Worm (Caenorhabditis elegans) whole organism, L1 larva: ENCODE results near the gene C34B4.2.
A peak's percentile ranks its signal among the peaks of the same experiment; 100 is the strongest.

Experiments used
- C04F5.9 ChIP-seq: sonication (generic microtip); optimal IDR thresholded peaks from 2 replicates; lab custom pipeline; 2016; ENCODE audit warnings: missing genetic modification characterization, missing compliant biosample characterization
- C34B4.2 ChIP-seq: sonication (generic microtip); optimal IDR thresholded peaks from 2 replicates; lab custom pipeline; 2017; ENCODE audit warnings: mild to moderate bottlenecking, missing genetic modification characterization, missing compliant biosample characterization
- Y116A8C.19 ChIP-seq: sonication (generic microtip); optimal IDR thresholded peaks from 2 replicates; lab custom pipeline; 2016; ENCODE audit warnings: missing compliant biosample characterization, missing genetic modification characterization, borderline replicate concordance
- alr-1 ChIP-seq: fragments of 200-800 bp; sonication (Bioruptor generic); optimal IDR thresholded peaks from 2 replicates; lab custom pipeline; 2018; ENCODE audit warnings: borderline replicate concordance, mild to moderate bottlenecking, missing genetic modification characterization, missing compliant biosample characterization
- ama-1 ChIP-seq: fragments of 150-350 bp; optimal IDR thresholded peaks from 2 replicates; lab custom pipeline; 2014
- blmp-1 ChIP-seq: fragments of 150-350 bp; optimal IDR thresholded peaks from 2 replicates; lab custom pipeline; 2014; ENCODE audit warnings: missing biosample characterization, missing genetic modification characterization
- ceh-82 ChIP-seq, 3 experiments: fragments of 150-350 bp in 1 of 3; sonication (generic microtip) in 2 of 3; optimal IDR thresholded peaks; 2 replicates each; lab custom pipeline; 2014 to 2017; ENCODE audit warnings: missing biosample characterization in 3 of 3, missing genetic modification characterization in 3 of 3
- ceh-88 ChIP-seq: fragments of 200-800 bp; sonication (Bioruptor generic); IDR thresholded peaks from 2 replicates; pipeline ENCODE4 v1.3.6; 2022; ENCODE audit warnings: missing genetic modification characterization, missing compliant biosample characterization
- ceh-90 ChIP-seq: sonication (generic microtip); optimal IDR thresholded peaks from 2 replicates; lab custom pipeline; 2016; ENCODE audit warnings: missing genetic modification characterization, missing compliant biosample characterization
- ces-1 ChIP-seq: fragments of 150-350 bp; optimal IDR thresholded peaks from 2 replicates; lab custom pipeline; 2014; ENCODE audit warnings: missing biosample characterization, missing genetic modification reagents, missing genetic modification characterization
- dpl-1 ChIP-seq, 3 experiments: fragments of 150-350 bp in 2 of 3; sonication (generic microtip) in 1 of 3; optimal IDR thresholded peaks; 2 replicates each; lab custom pipeline; 2014 to 2017; ENCODE audit warnings: missing biosample characterization in 3 of 3, missing genetic modification characterization in 3 of 3, missing genetic modification reagents in 3 of 3
- dsc-1 ChIP-seq: sonication (generic microtip); optimal IDR thresholded peaks from 2 replicates; lab custom pipeline; 2016; ENCODE audit warnings: mild to moderate bottlenecking, missing genetic modification characterization, missing compliant biosample characterization
- egl-13 ChIP-seq: sonication (generic microtip); optimal IDR thresholded peaks from 2 replicates; lab custom pipeline; 2016; ENCODE audit warnings: missing genotype, missing genetic modification reagents, missing genetic modification characterization, missing compliant biosample characterization
- elt-2 ChIP-seq: sonication (generic microtip); optimal IDR thresholded peaks from 2 replicates; lab custom pipeline; 2016; ENCODE audit warnings: missing genetic modification characterization, mild to moderate bottlenecking, inconsistent platforms, missing compliant biosample characterization, missing genetic modification reagents
- elt-3 ChIP-seq, 6 experiments: fragments of 150-350 bp in 1 of 6; sonication (generic microtip); optimal IDR thresholded peaks; 2 replicates each; lab custom pipeline; 2017 to 2018; ENCODE audit warnings: missing biosample characterization in 6 of 6, missing genetic modification characterization in 6 of 6, inconsistent platforms in 1 of 6
- fkh-10 ChIP-seq: sonication (generic microtip); optimal IDR thresholded peaks from 2 replicates; lab custom pipeline; 2017; ENCODE audit warnings: missing biosample characterization, missing genetic modification reagents, missing genetic modification characterization
- fkh-8 ChIP-seq: sonication (generic microtip); optimal IDR thresholded peaks from 2 replicates; lab custom pipeline; 2016; ENCODE audit warnings: mild to moderate bottlenecking, missing genetic modification characterization, missing compliant biosample characterization
- fos-1 ChIP-seq: fragments of 150-350 bp; optimal IDR thresholded peaks from 2 replicates; lab custom pipeline; 2014; ENCODE audit warnings: missing biosample characterization, missing genetic modification characterization
- grh-1 ChIP-seq: fragments of 200-800 bp; sonication (Bioruptor generic); IDR thresholded peaks from 2 replicates; pipeline ENCODE4 v1.3.6; 2022; ENCODE audit warnings: missing genetic modification reagents, missing genetic modification characterization, missing compliant biosample characterization
- hlh-17 ChIP-seq: fragments of 200-800 bp; sonication (Bioruptor generic); optimal IDR thresholded peaks from 2 replicates; lab custom pipeline; 2018; ENCODE audit warnings: missing genetic modification characterization, mild to moderate bottlenecking, missing compliant biosample characterization, moderate library complexity, borderline replicate concordance
- hlh-4 ChIP-seq: sonication (generic microtip); optimal IDR thresholded peaks from 2 replicates; lab custom pipeline; 2016; ENCODE audit warnings: mild to moderate bottlenecking, missing genetic modification characterization, missing compliant biosample characterization
- hpl-2 ChIP-seq: fragments of 150-350 bp; optimal IDR thresholded peaks from 2 replicates; lab custom pipeline; 2014; ENCODE audit warnings: missing biosample characterization, missing genetic modification reagents, missing genetic modification characterization
- irx-1 ChIP-seq: sonication (generic microtip); optimal IDR thresholded peaks from 2 replicates; lab custom pipeline; 2016; ENCODE audit warnings: missing genetic modification characterization, missing compliant biosample characterization
- isw-1 ChIP-seq: fragments of 200-800 bp; sonication (Bioruptor generic); IDR thresholded peaks from 2 replicates; pipeline ENCODE4 v1.3.6; 2022; ENCODE audit warnings: missing genetic modification characterization, missing compliant biosample characterization
- jun-1 ChIP-seq: fragments of 150-350 bp; optimal IDR thresholded peaks from 2 replicates; lab custom pipeline; 2014; ENCODE audit warnings: missing biosample characterization, missing genetic modification reagents, missing genetic modification characterization
- lin-13 ChIP-seq: fragments of 150-350 bp; optimal IDR thresholded peaks from 2 replicates; lab custom pipeline; 2014; ENCODE audit warnings: missing biosample characterization, missing genetic modification reagents, missing genetic modification characterization
- lin-14 ChIP-seq: fragments of 200-800 bp; sonication (Bioruptor generic); optimal IDR thresholded peaks from 2 replicates; lab custom pipeline; 2018; ENCODE audit warnings: mild to moderate bottlenecking, missing genetic modification characterization, moderate library complexity, missing compliant biosample characterization
- lin-35 ChIP-seq, 2 experiments: fragments of 150-350 bp; optimal IDR thresholded peaks; 2 replicates each; lab custom pipeline; 2014; ENCODE audit warnings: missing biosample characterization in 2 of 2, missing genetic modification characterization in 2 of 2, missing genetic modification reagents in 2 of 2
- lin-39 ChIP-seq: fragments of 150-350 bp; optimal IDR thresholded peaks from 2 replicates; lab custom pipeline; 2014; ENCODE audit warnings: missing biosample characterization, missing genetic modification reagents, missing genetic modification characterization
- lir-3 ChIP-seq: sonication (generic microtip); optimal IDR thresholded peaks from 2 replicates; lab custom pipeline; 2016; ENCODE audit warnings: mild to moderate bottlenecking, missing genetic modification characterization, moderate library complexity, missing compliant biosample characterization; ENCODE audit not compliant: poor library complexity
- mep-1 ChIP-seq: fragments of 150-350 bp; optimal IDR thresholded peaks from 2 replicates; lab custom pipeline; 2014; ENCODE audit warnings: missing biosample characterization, missing genetic modification characterization
- nhr-11 ChIP-seq: fragments of 150-350 bp; optimal IDR thresholded peaks from 2 replicates; lab custom pipeline; 2014; ENCODE audit warnings: missing biosample characterization, missing genetic modification characterization
- nhr-19 ChIP-seq: fragments of 200-800 bp; sonication (Bioruptor generic); conservative IDR thresholded peaks from 2 replicates; pipeline ENCODE4 v1.3.6; 2022; ENCODE audit warnings: missing genetic modification characterization, missing compliant biosample characterization
- nhr-28 ChIP-seq: fragments of 150-350 bp; optimal IDR thresholded peaks from 2 replicates; lab custom pipeline; 2014; ENCODE audit warnings: missing biosample characterization, missing genetic modification characterization
- nhr-47 ChIP-seq: sonication (generic microtip); optimal IDR thresholded peaks from 2 replicates; lab custom pipeline; 2016; ENCODE audit warnings: mild to moderate bottlenecking, missing genetic modification characterization, moderate library complexity, missing compliant biosample characterization
- nhr-76 ChIP-seq: sonication (generic microtip); optimal IDR thresholded peaks from 2 replicates; lab custom pipeline; 2017; ENCODE audit warnings: missing biosample characterization, missing genetic modification characterization
- nhr-77 ChIP-seq: fragments of 150-350 bp; optimal IDR thresholded peaks from 2 replicates; lab custom pipeline; 2014; ENCODE audit warnings: missing biosample characterization, missing genetic modification characterization
- nhr-84 ChIP-seq: sonication (generic microtip); optimal IDR thresholded peaks from 2 replicates; lab custom pipeline; 2017; ENCODE audit warnings: missing biosample characterization, missing genetic modification characterization
- nhr-85 ChIP-seq: sonication (generic microtip); peaks from one replicate; lab custom pipeline; 2016; ENCODE audit warnings: missing genetic modification characterization, inconsistent platforms, missing compliant biosample characterization
- nhr-90 ChIP-seq: sonication (generic microtip); optimal IDR thresholded peaks from 2 replicates; lab custom pipeline; 2016; ENCODE audit warnings: mild to moderate bottlenecking, missing genetic modification characterization, missing compliant biosample characterization; ENCODE audit not compliant: poor library complexity
- pag-3 ChIP-seq: sonication (generic microtip); optimal IDR thresholded peaks from 2 replicates; lab custom pipeline; 2017; ENCODE audit warnings: missing genetic modification characterization, mild to moderate bottlenecking, missing compliant biosample characterization, antibody characterized with exemption, borderline replicate concordance; ENCODE audit not compliant: insufficient read depth
- snpc-4 ChIP-seq: fragments of 150-350 bp; optimal IDR thresholded peaks from 2 replicates; lab custom pipeline; 2014; ENCODE audit warnings: missing biosample characterization, missing genetic modification characterization
- sup-37 ChIP-seq: fragments of 200-800 bp; sonication (Bioruptor generic); optimal IDR thresholded peaks from 2 replicates; lab custom pipeline; 2018; ENCODE audit warnings: mild to moderate bottlenecking, missing genetic modification characterization, missing compliant biosample characterization
- tbx-2 ChIP-seq: sonication (generic microtip); optimal IDR thresholded peaks from 2 replicates; lab custom pipeline; 2016; ENCODE audit warnings: missing genetic modification characterization, missing compliant biosample characterization
- unc-62 ChIP-seq: fragments of 150-350 bp; optimal IDR thresholded peaks from 2 replicates; lab custom pipeline; 2014; ENCODE audit warnings: missing biosample characterization, missing genetic modification reagents, missing genetic modification characterization
- unc-98 ChIP-seq: fragments of 200-800 bp; sonication (Bioruptor generic); IDR thresholded peaks from 2 replicates; pipeline ENCODE4 v1.3.6; 2022; ENCODE audit warnings: missing genetic modification characterization, missing compliant biosample characterization
- vab-15 ChIP-seq: sonication (generic microtip); optimal IDR thresholded peaks from 2 replicates; lab custom pipeline; 2017; ENCODE audit warnings: missing genotype, mild to moderate bottlenecking, missing genetic modification characterization, missing compliant biosample characterization
- xbp-1 ChIP-seq: sonication (generic microtip); optimal IDR thresholded peaks from 2 replicates; lab custom pipeline; 2016; ENCODE audit warnings: missing genetic modification characterization, missing compliant biosample characterization
- zag-1 ChIP-seq: fragments of 150-350 bp; optimal IDR thresholded peaks from 2 replicates; lab custom pipeline; 2014; ENCODE audit warnings: missing biosample characterization, missing genetic modification characterization
- ztf-11 ChIP-seq, 2 experiments: sonication (generic microtip); optimal IDR thresholded peaks; 2 replicates each; lab custom pipeline; 2016 to 2017; ENCODE audit warnings: missing genetic modification characterization in 2 of 2, missing biosample characterization in 1 of 2, missing compliant biosample characterization in 1 of 2

Gene C34B4.2

DNA sequence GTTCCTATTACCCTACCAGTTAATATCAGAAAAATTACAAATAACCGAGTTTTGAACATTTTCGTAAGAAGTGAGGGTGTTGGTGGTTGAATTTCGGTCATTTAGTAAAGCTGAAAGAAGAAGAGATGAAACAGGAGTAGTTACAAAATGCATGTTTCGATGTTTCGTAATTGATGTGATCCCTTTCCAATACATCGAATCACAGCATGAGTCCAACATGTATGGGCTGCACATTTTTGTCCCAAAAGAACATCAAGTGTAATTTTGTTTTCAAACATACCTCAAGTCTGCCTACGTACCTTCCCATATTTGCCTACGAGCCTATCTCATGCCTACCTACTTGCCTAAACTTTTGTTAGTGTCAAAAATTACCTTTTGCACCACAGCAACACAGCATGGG lies 46.4 kb upstream of the C34B4.2 start, which contains the start of gene W07G4.2:
W07G4.2 (minus strand) TSS at position 101 of the 400 bp plus-strand sequence.
- TF ChIP-seq irx-1 (tag; lab: Kevin White, UChicago) (no peak), grh-1 (no peak), snpc-4 (tag; lab: Kevin White, UChicago) (no peak), nhr-85 (tag; lab: Kevin White, UChicago) (no peak), ceh-88 (GFP tag; lab: Robert Waterston, UW) (no peak), nhr-84 (tag; lab: Kevin White, UChicago) (no peak), xbp-1 (tag; lab: Kevin White, UChicago) (no peak), nhr-19 (no peak), pag-3 (no peak), lin-39 (no peak)
- TF ChIP-seq, all 84 proteins: peak for 0

DNA sequence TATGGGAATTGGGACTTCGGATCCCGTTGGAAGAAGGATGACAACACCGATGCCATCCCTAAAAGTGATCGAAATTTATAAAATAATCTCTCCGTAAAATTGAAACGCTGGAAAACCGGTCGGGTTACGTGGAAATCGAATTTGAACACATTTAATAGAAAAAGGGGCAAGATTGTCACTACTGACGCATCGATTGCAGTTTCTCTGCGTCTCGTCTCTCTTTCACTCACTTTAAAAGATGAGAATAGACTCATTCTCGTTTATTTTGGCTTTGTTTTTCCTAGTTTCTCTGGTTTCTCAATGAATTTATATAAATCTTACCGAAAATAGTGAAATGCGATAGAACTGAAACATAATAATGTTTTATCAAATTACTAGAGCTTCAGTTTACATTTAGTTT lies 41.2 kb upstream of the C34B4.2 start, which contains the start of gene scyl-1:
scyl-1 (minus strand) TSS at position 56 of the 400 bp plus-strand sequence.
- TF ChIP-seq elt-3 (tag; optimal IDR thresholded peaks at IDR 0.05; lab: Kevin White, UChicago) (peak in 2 of 6 experiments; percentile 48 to 64), lin-14 (GFP tag; lab: Kevin White, UChicago) (peak; percentile 90), hlh-4 (tag; lab: Kevin White, UChicago) (no peak), hpl-2 (GFP tag; lab: Kevin White, UChicago) (no peak), fos-1 (tag; lab: Kevin White, UChicago) (peak; percentile 45), ceh-88 (GFP tag; lab: Robert Waterston, UW) (no peak), hlh-17 (GFP tag; lab: Kevin White, UChicago) (no peak), dsc-1 (tag; lab: Kevin White, UChicago) (peak; percentile 66), fkh-8 (tag; lab: Kevin White, UChicago) (peak; percentile 67), ceh-90 (tag; lab: Kevin White, UChicago) (no peak), elt-2 (tag; lab: Kevin White, UChicago) (peak; percentile 37), nhr-47 (tag; lab: Kevin White, UChicago) (peak; percentile 84), tbx-2 (tag; lab: Kevin White, UChicago) (peak; percentile 87), unc-62 (GFP tag; lab: Kevin White, UChicago) (no peak), nhr-11 (tag; lab: Kevin White, UChicago) (peak; percentile 21), ces-1 (no peak), lin-35 (GFP tag; optimal IDR thresholded peaks at IDR 0.05; lab: Kevin White, UChicago) (peak; percentile 74 to 88), nhr-77 (tag; lab: Kevin White, UChicago) (peak; percentile 64), isw-1 (GFP tag; lab: Robert Waterston, UW) (peak; percentile 30; the same call in 1 of the 2 replicates), nhr-90 (peak; percentile 84), C34B4.2 (no peak), ztf-11 (tag; optimal IDR thresholded peaks at IDR 0.05; lab: Kevin White, UChicago) (peak in 1 of 2 experiments; percentile 31), ceh-82 (tag; optimal IDR thresholded peaks at IDR 0.05; lab: Kevin White, UChicago) (peak; percentile 37 to 73 (median 64)), ama-1 (lab: Kevin White, UChicago) (no peak), sup-37 (GFP tag; lab: Kevin White, UChicago) (no peak), blmp-1 (tag; lab: Kevin White, UChicago) (peak; percentile 76), zag-1 (tag; lab: Kevin White, UChicago) (no peak), alr-1 (tag; lab: Kevin White, UChicago) (no peak), xbp-1 (tag; lab: Kevin White, UChicago) (peak; percentile 78), Y116A8C.19 (tag; lab: Kevin White, UChicago) (no peak), dpl-1 (GFP tag; optimal IDR thresholded peaks at IDR 0.05; lab: Kevin White, UChicago) (peak; percentile 58 to 91 (median 77)), lir-3 (tag; lab: Kevin White, UChicago) (peak; percentile 25), grh-1 (peak; percentile 83), fkh-10 (GFP tag; lab: Kevin White, UChicago) (peak; percentile 3), egl-13 (tag; lab: Kevin White, UChicago) (peak; percentile 35), vab-15 (tag; lab: Kevin White, UChicago) (no peak), unc-98 (GFP tag; lab: Robert Waterston, UW) (no peak), C04F5.9 (tag; lab: Kevin White, UChicago) (peak; percentile 20), nhr-76 (tag; lab: Kevin White, UChicago) (no peak), jun-1 (tag; lab: Kevin White, UChicago) (peak; percentile 71), nhr-28 (no peak), mep-1 (tag; lab: Kevin White, UChicago) (peak; percentile 76), nhr-19 (peak; percentile 89), lin-13 (GFP tag; lab: Kevin White, UChicago) (peak; percentile 71)
